Worm (Caenorhabditis elegans) whole organism, L4 larva: ENCODE data around the gene Y38H6C.23.

Experiments
- daf-12 ChIP-seq: fragments of 150-350 bp; optimal IDR thresholded peaks from 2 replicates; lab custom pipeline; 2014; ENCODE audit warnings: missing biosample characterization, missing genetic modification reagents, missing genetic modification characterization
- mxl-2 ChIP-seq: fragments of 200-800 bp; sonication (Bioruptor generic); conservative IDR thresholded peaks from 2 replicates; pipeline ENCODE4 v1.3.6; 2022; ENCODE audit warnings: missing genetic modification reagents, missing genetic modification characterization, missing compliant biosample characterization
- php-3 ChIP-seq: fragments of 200-800 bp; sonication (Bioruptor generic); IDR thresholded peaks from 2 replicates; pipeline ENCODE4 v1.3.6; 2022; ENCODE audit warnings: missing genetic modification reagents, missing genetic modification characterization, missing compliant biosample characterization
- snpc-4 ChIP-seq: fragments of 150-350 bp; optimal IDR thresholded peaks from 2 replicates; lab custom pipeline; 2014; ENCODE audit warnings: missing biosample characterization, missing genetic modification characterization
- unc-62 ChIP-seq, 3 experiments: fragments of 150-350 bp in 1 of 3; sonication (generic microtip); optimal IDR thresholded peaks in 2 of 3; peaks in 1 of 3; 1 replicate in 1 of 3; 2 replicates in 2 of 3; lab custom pipeline; 2014 to 2017; ENCODE audit warnings: missing biosample characterization in 3 of 3, missing genetic modification characterization in 3 of 3, missing genetic modification reagents in 3 of 3, missing genotype in 1 of 3
- ztf-11 ChIP-seq: fragments of 150-350 bp; optimal IDR thresholded peaks from 2 replicates; lab custom pipeline; 2014; ENCODE audit warnings: missing biosample characterization, missing genetic modification characterization

- TF ChIP-seq ztf-11 (tag; lab: Kevin White, UChicago) = no peak
- TF ChIP-seq unc-62 (GFP tag; optimal IDR thresholded peaks at IDR 0.05 in 1 of 2; lab: Kevin White, UChicago) = no peak
- no peak for TF ChIP-seq unc-62 (tag; optimal IDR thresholded peaks at IDR 0.05; lab: Kevin White, UChicago)
- TF ChIP-seq php-3 (GFP tag; lab: Robert Waterston, UW) = no peak
- no peak for TF ChIP-seq daf-12
- TF ChIP-seq mxl-2 (GFP tag; lab: Robert Waterston, UW) = no peak
- TF ChIP-seq snpc-4 (tag; lab: Kevin White, UChicago) = no peak
Measured at ce11 chrV:20522219-20522618, 33.9 kb downstream of the Y38H6C.23 start, which contains the start of the genes Y38H6C.9 and fbxa-150.
